Worm (Caenorhabditis elegans) whole organism, L1 larva: ENCODE measurements around the gene ZK1290.15.

Experiments used
- ama-1 ChIP-seq: fragments of 150-350 bp; optimal IDR thresholded peaks from 2 replicates; lab custom pipeline; 2014
- fos-1 ChIP-seq: fragments of 150-350 bp; optimal IDR thresholded peaks from 2 replicates; lab custom pipeline; 2014; ENCODE audit warnings: missing biosample characterization, missing genetic modification characterization
- grh-1 ChIP-seq: fragments of 200-800 bp; sonication (Bioruptor generic); IDR thresholded peaks from 2 replicates; pipeline ENCODE4 v1.3.6; 2022; ENCODE audit warnings: missing genetic modification reagents, missing genetic modification characterization, missing compliant biosample characterization
- jun-1 ChIP-seq: fragments of 150-350 bp; optimal IDR thresholded peaks from 2 replicates; lab custom pipeline; 2014; ENCODE audit warnings: missing biosample characterization, missing genetic modification reagents, missing genetic modification characterization
- lir-3 ChIP-seq: sonication (generic microtip); optimal IDR thresholded peaks from 2 replicates; lab custom pipeline; 2016; ENCODE audit warnings: mild to moderate bottlenecking, missing genetic modification characterization, moderate library complexity, missing compliant biosample characterization; ENCODE audit not compliant: poor library complexity
- pqm-1 ChIP-seq: sonication (generic microtip); optimal IDR thresholded peaks from 3 replicates; lab custom pipeline; 2017; ENCODE audit warnings: missing biosample characterization, missing genetic modification characterization
- sox-4 ChIP-seq: sonication (generic microtip); optimal IDR thresholded peaks from 2 replicates; lab custom pipeline; 2016; ENCODE audit warnings: missing genetic modification characterization, missing compliant biosample characterization
- tbx-2 ChIP-seq: sonication (generic microtip); optimal IDR thresholded peaks from 2 replicates; lab custom pipeline; 2016; ENCODE audit warnings: missing genetic modification characterization, missing compliant biosample characterization
- unc-86 ChIP-seq: sonication (generic microtip); optimal IDR thresholded peaks from 2 replicates; lab custom pipeline; 2016; ENCODE audit warnings: missing genetic modification characterization, missing compliant biosample characterization

DNA sequence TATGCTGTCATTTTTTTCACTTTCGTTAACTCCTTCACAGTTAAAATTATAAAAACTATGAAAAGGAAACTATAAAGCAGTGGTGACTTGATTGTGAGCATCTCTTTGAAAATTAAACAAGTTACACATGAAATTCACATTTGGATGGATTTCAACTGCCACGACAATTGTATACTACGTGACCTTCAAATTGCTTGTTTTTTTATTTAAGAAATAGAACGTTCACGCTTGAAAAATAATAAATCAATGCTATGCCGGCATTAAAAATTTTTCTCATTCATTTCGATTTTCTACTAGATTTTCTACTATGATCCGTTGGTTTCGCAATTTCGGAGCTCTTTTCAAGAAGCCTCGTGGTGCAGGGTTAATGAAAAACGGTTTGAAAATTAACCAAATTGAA is 2.1 kb downstream of the ZK1290.15 start, which contains the start of the genes ZK1290.7 and rnh-1.1:
- TF ChIP-seq ama-1, result no peak
- no peak for TF ChIP-seq grh-1 (GFP tag; lab: Robert Waterston, UW)
- no peak for TF ChIP-seq jun-1 (tag; lab: Kevin White, UChicago)
- no peak for TF ChIP-seq tbx-2 (tag; lab: Kevin White, UChicago)
- TF ChIP-seq unc-86 (tag; lab: Kevin White, UChicago), result no peak
- TF ChIP-seq pqm-1 (tag; lab: Kevin White, UChicago), result no peak
- no peak for TF ChIP-seq fos-1 (tag; lab: Kevin White, UChicago)
- no peak for TF ChIP-seq lir-3 (tag; lab: Kevin White, UChicago)
- TF ChIP-seq sox-4 (tag; lab: Kevin White, UChicago), result no peak
